Fruit fly (Drosophila melanogaster): Measurements from ENCODE around the gene dnt.
A peak's percentile ranks its signal among the peaks of the same experiment; 100 is the strongest.

Gene dnt

DNA sequence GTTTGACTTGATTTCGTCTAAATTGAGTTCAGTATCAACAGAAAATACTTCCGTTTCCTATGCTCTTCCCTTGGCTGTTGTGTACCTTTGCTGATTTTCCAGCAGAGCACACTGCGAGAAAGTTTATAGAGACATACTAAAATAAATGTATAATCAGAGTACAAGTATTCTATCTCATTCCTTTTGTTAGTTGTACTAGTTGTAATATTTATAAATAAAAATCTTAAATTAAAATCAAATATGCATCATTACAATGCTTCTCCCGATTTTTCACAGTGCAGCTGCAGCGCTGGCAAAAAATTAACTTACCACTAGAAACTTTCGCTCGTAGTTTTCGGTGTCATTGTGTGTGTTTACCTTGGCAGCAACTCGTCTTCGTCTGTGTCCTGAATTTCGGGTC, 28.0 kb downstream of the dnt start (continued):
- no peak for TF ChIP-seq kah (GFP tag; optimal IDR thresholded peaks at IDR 0.05)
- no peak for TF ChIP-seq HmgD (GFP tag; optimal IDR thresholded peaks at IDR 0.05)
- TF ChIP-seq ssp (GFP tag; IDR thresholded peaks at IDR 0.05): peak; percentile 42; the same call in 1 of the 2 replicates
- no peak for TF ChIP-seq Nf-YC (tag; optimal IDR thresholded peaks at IDR 0.05)
- TF ChIP-seq Hand (GFP tag; optimal IDR thresholded peaks at IDR 0.05): peak; percentile 44
- TF ChIP-seq CG11456 (GFP tag; IDR thresholded peaks at IDR 0.05): no peak
- TF ChIP-seq Sox100B (GFP tag; optimal IDR thresholded peaks at IDR 0.05): peak; percentile 52
- peak; percentile 14 for TF ChIP-seq Dad (GFP tag; optimal IDR thresholded peaks at IDR 0.05)
- no peak for TF ChIP-seq CG17802 (tag; optimal IDR thresholded peaks at IDR 0.05)
- no peak for TF ChIP-seq fd64A (GFP tag; optimal IDR thresholded peaks at IDR 0.05)
- no peak for TF ChIP-seq CTCF (GFP tag; optimal IDR thresholded peaks at IDR 0.05)
- peak; percentile 38 for TF ChIP-seq CG9437 (GFP tag; optimal IDR thresholded peaks at IDR 0.05)
- no peak for TF ChIP-seq CG6683 (GFP tag; optimal IDR thresholded peaks at IDR 0.05)
- no peak for TF ChIP-seq CG14860 (GFP tag; IDR thresholded peaks at IDR 0.05; ENCODE audit: partially characterized antibody)
- no peak for TF ChIP-seq CG13894 (tag; optimal IDR thresholded peaks at IDR 0.05)
- TF ChIP-seq tap (tag; optimal IDR thresholded peaks at IDR 0.05): peak; percentile 55
- no peak for TF ChIP-seq CG10274 (GFP tag; optimal IDR thresholded peaks at IDR 0.05)
- peak; percentile 53 for TF ChIP-seq ATbp (GFP tag; optimal IDR thresholded peaks at IDR 0.05)
- no peak for TF ChIP-seq Lpt (GFP tag; optimal IDR thresholded peaks at IDR 0.05)
- TF ChIP-seq dmrt99B (tag; optimal IDR thresholded peaks at IDR 0.05): peak; percentile 75
- peak; percentile 53 for TF ChIP-seq PHDP (tag; optimal IDR thresholded peaks at IDR 0.05)
- no peak for TF ChIP-seq wek (GFP tag; optimal IDR thresholded peaks at IDR 0.05)
- TF ChIP-seq insv (GFP tag; optimal IDR thresholded peaks at IDR 0.05): no peak
- TF ChIP-seq bab2 (GFP tag; optimal IDR thresholded peaks at IDR 0.05): peak; percentile 48
- TF ChIP-seq CG18599 (GFP tag; optimal IDR thresholded peaks at IDR 0.05): peak; percentile 85
- no peak for TF ChIP-seq CG7963 (GFP tag; IDR thresholded peaks at IDR 0.05; ENCODE audit: partially characterized antibody)
- TF ChIP-seq CG5245 (GFP tag; optimal IDR thresholded peaks at IDR 0.05): peak; percentile 43
- 0 out of 2 replicates have a peak, but pooled peaks have one; percentile 42 for TF ChIP-seq H2.0 (GFP tag; IDR thresholded peaks at IDR 0.05)
- TF ChIP-seq MBD-R2 (GFP tag; IDR thresholded peaks at IDR 0.05): no peak
- peak; percentile 21 for TF ChIP-seq CG12219 (GFP tag; optimal IDR thresholded peaks at IDR 0.05)
- TF ChIP-seq Ets65A (GFP tag): peak; percentile 76
- no peak for TF ChIP-seq ro (GFP tag; IDR thresholded peaks at IDR 0.05)
- TF ChIP-seq CG18619 (GFP tag; optimal IDR thresholded peaks at IDR 0.05): peak; percentile 36
- TF ChIP-seq CG1832 (GFP tag; optimal IDR thresholded peaks at IDR 0.05): no peak
- no peak for TF ChIP-seq Deaf1 (tag; optimal IDR thresholded peaks at IDR 0.05)
- TF ChIP-seq trem (tag; optimal IDR thresholded peaks at IDR 0.05): peak; percentile 69
- TF ChIP-seq jing (GFP tag; optimal IDR thresholded peaks at IDR 0.05): no peak
- 0 out of 3 replicates have a peak, but pooled peaks have one; percentile 11 for TF ChIP-seq CG11560 (tag; IDR thresholded peaks at IDR 0.05)
- no peak for TF ChIP-seq br (optimal IDR thresholded peaks at IDR 0.05)
- peak; percentile 29 for TF ChIP-seq CG16863 (GFP tag; optimal IDR thresholded peaks at IDR 0.05)
- TF ChIP-seq hbn (GFP tag; IDR thresholded peaks at IDR 0.05; ENCODE audit: partially characterized antibody): no peak
- peak in 1 of 2 experiments; percentile 60 for TF ChIP-seq bsh (GFP tag; optimal IDR thresholded peaks at IDR 0.05)
- peak; percentile 77 for TF ChIP-seq zfh1 (GFP tag; IDR thresholded peaks at IDR 0.05)
- no peak for TF ChIP-seq CG9876 (GFP tag; optimal IDR thresholded peaks at IDR 0.05)
- TF ChIP-seq ac (GFP tag; optimal IDR thresholded peaks at IDR 0.05): peak; percentile 27
- TF ChIP-seq aop (GFP tag; IDR thresholded peaks at IDR 0.05): no peak
- peak; percentile 71 for TF ChIP-seq CG10267 (tag; optimal IDR thresholded peaks at IDR 0.05)
- no peak for TF ChIP-seq NK7.1 (GFP tag; optimal IDR thresholded peaks at IDR 0.05)
- no peak for TF ChIP-seq CG9932 (GFP tag; IDR thresholded peaks at IDR 0.05)
- peak; percentile 52; the same call in 2 of the 3 replicates for TF ChIP-seq ci (GFP tag; IDR thresholded peaks at IDR 0.05)
- no peak for TF ChIP-seq z (GFP tag; IDR thresholded peaks at IDR 0.05)
- no peak for TF ChIP-seq jigr1 (GFP tag; IDR thresholded peaks at IDR 0.05)

All from whole organism, embryonic.